Fruit fly (Drosophila melanogaster) whole organism, adult: ENCODE results near the gene CG42488.

Experiments
- Hr96 ChIP-seq: fragments of 200-800 bp; sonication (Bioruptor generic); optimal IDR thresholded peaks from 2 replicates; lab custom pipeline; 2016; ENCODE audit warnings: missing biosample characterization, missing genetic modification characterization
- cnc ChIP-seq, 2 experiments: fragments of >200 bp; optimal IDR thresholded peaks; 2 replicates each; lab custom pipeline; 2017
- kay ChIP-seq: fragments of 200-800 bp; sonication (Bioruptor generic); peaks from one replicate; lab custom pipeline; 2016; ENCODE audit warnings: missing biosample characterization, missing genetic modification characterization, borderline replicate concordance

DNA sequence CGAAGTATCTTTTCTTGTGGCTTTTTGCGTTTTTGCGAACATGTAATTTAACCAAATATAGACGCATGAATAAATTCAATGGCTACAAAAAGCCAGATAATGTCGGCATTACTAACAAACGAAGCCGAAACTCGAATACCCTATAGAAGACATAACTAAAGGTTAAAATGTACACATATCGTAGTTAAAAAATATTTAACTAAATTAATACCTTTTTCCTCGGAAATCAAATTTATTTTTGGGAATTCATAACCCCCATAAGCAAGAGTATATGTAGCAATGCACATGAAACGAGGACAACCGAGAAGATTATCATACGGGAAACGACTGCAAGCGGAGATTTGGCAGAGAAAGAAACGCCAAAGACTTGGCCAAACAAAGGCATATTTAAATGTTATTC, 21.2 kb upstream of the CG42488 start:
- no peak for TF ChIP-seq Hr96
- TF ChIP-seq cnc (optimal IDR thresholded peaks at IDR 0.05; lab: Kevin White, UChicago) = no peak
- no peak for TF ChIP-seq kay (GFP tag; lab: Kevin White, UChicago)
